Worm (Caenorhabditis elegans): Measurements from ENCODE around the gene flr-1.

flr-1 gene

DNA sequence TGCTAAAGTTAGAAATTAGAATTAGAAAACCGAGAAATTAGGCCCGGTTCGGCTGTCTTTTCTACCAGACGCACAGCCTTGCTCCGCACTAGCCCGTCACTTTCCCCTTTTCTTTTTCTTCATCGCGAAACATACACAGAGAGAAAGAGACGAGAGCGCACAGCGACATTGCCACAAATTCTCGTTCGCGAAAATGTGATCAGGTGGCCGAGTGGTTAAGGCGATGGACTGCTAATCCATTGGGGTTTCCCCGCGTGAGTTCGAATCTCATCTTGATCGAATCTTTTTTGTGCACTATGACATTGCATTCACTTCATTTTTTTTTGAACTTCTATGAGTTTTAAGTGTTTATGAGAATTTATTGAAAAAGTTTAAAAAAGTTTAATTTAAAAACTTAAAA is 13.9 kb downstream of the flr-1 start (continued):
- TF ChIP-seq F55B11.4 (tag; optimal IDR thresholded peaks at IDR 0.05; ENCODE audit: borderline replicate concordance, insufficient read depth) (no peak), let-607 (tag; optimal IDR thresholded peaks at IDR 0.05) (no peak), lag-1 (GFP tag; IDR thresholded peaks at IDR 0.05) (no peak), snpc-3.4 (tag; optimal IDR thresholded peaks at IDR 0.05) (no peak), xnd-1 (tag; optimal IDR thresholded peaks at IDR 0.05) (no peak), B0261.1 (tag; optimal IDR thresholded peaks at IDR 0.05) (peak; percentile 89), cebp-2 (GFP tag; IDR thresholded peaks at IDR 0.05) (no peak), bed-1 (GFP tag; IDR thresholded peaks at IDR 0.05) (no peak), ccch-3 (GFP tag; optimal IDR thresholded peaks at IDR 0.05) (no peak), F57C9.4 (tag; optimal IDR thresholded peaks at IDR 0.05) (no peak), F49E8.2 (tag; optimal IDR thresholded peaks at IDR 0.05; ENCODE audit: insufficient read depth) (no peak), tbp1 (GFP tag; optimal IDR thresholded peaks at IDR 0.05) (peak; percentile 92), Y56A3A.18 (GFP tag; IDR thresholded peaks at IDR 0.05) (peak; percentile 75; the same call in 1 of the 2 replicates), madf-6 (GFP tag; IDR thresholded peaks at IDR 0.05) (no peak; the same call in 1 of the 2 replicates), T26A5.8 (tag; optimal IDR thresholded peaks at IDR 0.05) (no peak), efl-1 (GFP tag; optimal IDR thresholded peaks at IDR 0.05) (no peak), B0019.2 (GFP tag; conservative IDR thresholded peaks at IDR 0.05) (no peak), B0035.1 (tag; optimal IDR thresholded peaks at IDR 0.05) (no peak), hsf-1 (GFP tag; IDR thresholded peaks at IDR 0.05) (no peak), tlf-1 (GFP tag; optimal IDR thresholded peaks at IDR 0.05) (no peak), snpc-4 (GFP tag; optimal IDR thresholded peaks at IDR 0.05) (peak; percentile 9), snpc-4 (tag; optimal IDR thresholded peaks at IDR 0.05) (peak in 3 of 4 experiments; percentile 31 to 65 (median 41)), cebp-1 (GFP tag; IDR thresholded peaks at IDR 0.05) (0 out of 2 replicates have a peak, but pooled peaks have one; percentile 9), cebp-1 (tag; optimal IDR thresholded peaks at IDR 0.05) (no peak), ztf-26 (tag; optimal IDR thresholded peaks at IDR 0.05) (no peak), nhr-90 (tag; optimal IDR thresholded peaks at IDR 0.05) (peak; percentile 60), mel-28 (tag; optimal IDR thresholded peaks at IDR 0.05; ENCODE audit: borderline replicate concordance) (no peak), dox-1 (GFP tag; IDR thresholded peaks at IDR 0.05) (peak; percentile 90), F33H1.4 (GFP tag; IDR thresholded peaks at IDR 0.05) (no peak), nfya-2 (GFP tag; IDR thresholded peaks at IDR 0.05) (no peak), ets-4 (GFP tag; optimal IDR thresholded peaks at IDR 0.05) (no peak), rcor-1 (GFP tag; IDR thresholded peaks at IDR 0.05) (peak; percentile 68), hlh-12 (tag; optimal IDR thresholded peaks at IDR 0.05) (no peak), snpc-1.1 (tag; optimal IDR thresholded peaks at IDR 0.05; ENCODE audit: insufficient read depth) (no peak), gei-17 (GFP tag; optimal IDR thresholded peaks at IDR 0.05) (peak; percentile 75), athp-1 (tag; optimal IDR thresholded peaks at IDR 0.05) (no peak), F57A8.1 (GFP tag; optimal IDR thresholded peaks at IDR 0.05) (no peak), ztf-18 (tag; optimal IDR thresholded peaks at IDR 0.05) (peak; percentile 14), Y95B8A.8 (GFP tag; IDR thresholded peaks at IDR 0.05) (no peak), lin-35 (GFP tag; optimal IDR thresholded peaks at IDR 0.05) (peak in 1 of 3 experiments; percentile 42), B0336.3 (GFP tag; IDR thresholded peaks at IDR 0.05) (peak; percentile 48; the same call in 1 of the 2 replicates), nhr-179 (tag; optimal IDR thresholded peaks at IDR 0.05) (peak; percentile 32), mxl-1 (tag; optimal IDR thresholded peaks at IDR 0.05) (no peak), egl-18 (GFP tag; IDR thresholded peaks at IDR 0.05) (no peak), mcd-1 (GFP tag; IDR thresholded peaks at IDR 0.05) (peak; percentile 65), ceh-40 (GFP tag; IDR thresholded peaks at IDR 0.05) (no peak), nhr-27 (tag; optimal IDR thresholded peaks at IDR 0.05) (no peak), Y53G8AR.9 (GFP tag; conservative IDR thresholded peaks at IDR 0.05) (0 out of 2 replicates have a peak, but pooled peaks have one; percentile 35), somi-1 (GFP tag; optimal IDR thresholded peaks at IDR 0.05) (no peak)

All from whole organism, young adult.